Worm (Caenorhabditis elegans): ENCODE results near the gene msp-51.
"Not testable (repeated sequence)": the region's sequence is repeated elsewhere in the genome, so short reads cannot be mapped to it uniquely, and the experiment has no call there.

msp-51 gene

ce11 chrIV:5268803-5269202 is 26.3 kb downstream of the msp-51 start, which contains the start of gene F36H12.4:
Gene F36H12.4, plus strand, starts transcription at chrIV:5269103.
- no peak for TF ChIP-seq nhr-12 (tag; optimal IDR thresholded peaks at IDR 0.05)
- TF ChIP-seq elt-3 (tag; optimal IDR thresholded peaks at IDR 0.05): no peak
- TF ChIP-seq snpc-4 (tag; optimal IDR thresholded peaks at IDR 0.05): no peak
- TF ChIP-seq bed-3 (GFP tag; optimal IDR thresholded peaks at IDR 0.05): no peak
- no peak for TF ChIP-seq mls-2 (tag; optimal IDR thresholded peaks at IDR 0.05)
- no peak for TF ChIP-seq hlh-1 (tag; optimal IDR thresholded peaks at IDR 0.05)
- no peak for TF ChIP-seq elt-1 (tag; optimal IDR thresholded peaks at IDR 0.05; ENCODE audit: borderline replicate concordance, insufficient read depth)
- TF ChIP-seq sptf-1 (tag; optimal IDR thresholded peaks at IDR 0.05): no peak
- TF ChIP-seq unc-39 (tag; optimal IDR thresholded peaks at IDR 0.05): no peak
- no peak for TF ChIP-seq unc-62 (GFP tag; optimal IDR thresholded peaks at IDR 0.05)

DNA sequence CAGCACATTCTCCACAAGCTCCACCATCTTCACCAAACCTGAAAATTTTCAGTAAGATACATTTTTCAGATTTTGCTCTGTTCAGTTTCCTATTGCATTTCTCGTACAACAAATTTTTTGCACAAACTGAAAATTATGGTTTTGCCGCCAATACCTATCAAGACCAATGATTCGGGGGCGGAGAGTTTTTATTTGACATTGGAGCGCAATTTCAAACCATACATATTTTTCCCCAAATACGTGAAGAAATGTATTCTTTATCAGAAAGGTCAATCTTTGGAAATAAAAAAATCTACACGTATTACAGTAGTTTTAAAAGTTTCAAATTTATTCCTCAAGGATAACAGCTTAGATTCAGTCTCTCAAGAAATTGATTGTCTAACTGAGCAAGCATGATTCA is 28.7 kb downstream of the msp-51 start, which contains the start of gene F36H12.5:
F36H12.5 (plus strand) TSS at position 301 of the 400 bp plus-strand sequence.
- TF ChIP-seq bed-3 (GFP tag; optimal IDR thresholded peaks at IDR 0.05): no peak
- no peak for TF ChIP-seq nhr-28 (tag; optimal IDR thresholded peaks at IDR 0.05)
- TF ChIP-seq ceh-83 (GFP tag; optimal IDR thresholded peaks at IDR 0.05): no peak
- no peak for TF ChIP-seq ceh-43 (GFP tag; optimal IDR thresholded peaks at IDR 0.05)
- TF ChIP-seq snpc-4 (tag; optimal IDR thresholded peaks at IDR 0.05): no peak
- TF ChIP-seq blmp-1 (tag; optimal IDR thresholded peaks at IDR 0.05): no peak
- TF ChIP-seq nhr-2 (tag; optimal IDR thresholded peaks at IDR 0.05): no peak
- no peak for TF ChIP-seq drap-1 (GFP tag; optimal IDR thresholded peaks at IDR 0.05)
- no peak for TF ChIP-seq lsy-2 (tag; optimal IDR thresholded peaks at IDR 0.05)
- TF ChIP-seq mab-5 (tag; optimal IDR thresholded peaks at IDR 0.05): no peak
- TF ChIP-seq cnd-1 (tag; optimal IDR thresholded peaks at IDR 0.05): no peak
- no peak for TF ChIP-seq lin-32 (GFP tag; optimal IDR thresholded peaks at IDR 0.05)
- no peak for TF ChIP-seq M03D4.4 (tag; optimal IDR thresholded peaks at IDR 0.05)

- not testable (repeated sequence) for TF ChIP-seq unc-62 (GFP tag; optimal IDR thresholded peaks at IDR 0.05); cnd-1 (tag; optimal IDR thresholded peaks at IDR 0.05); snpc-4 (tag; optimal IDR thresholded peaks at IDR 0.05)
These were observed 34.9 kb downstream of the msp-51 start, which contains the start of gene msp-19 for ce11 chrIV:5260289-5260688. Gene msp-19, plus strand, starts transcription at chrIV:5260589.

DNA sequence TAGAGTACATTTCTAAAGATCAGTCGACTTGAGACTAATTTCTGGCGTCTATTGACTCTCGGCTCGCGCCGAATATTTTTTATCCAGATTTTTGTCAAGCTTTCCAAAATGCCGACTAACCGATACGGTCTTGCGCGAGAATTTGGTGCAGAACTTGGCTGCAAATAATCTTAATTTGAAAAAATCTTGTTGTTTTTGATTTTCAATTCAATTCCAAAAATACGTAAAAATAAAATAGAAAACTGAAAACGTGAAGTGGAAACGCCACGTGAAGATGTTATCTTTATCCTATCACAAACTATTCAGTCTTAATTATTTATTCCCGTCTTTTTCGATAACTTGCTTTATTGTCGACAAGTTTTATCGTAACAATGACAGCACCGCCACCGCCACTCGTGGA is 36.8 kb downstream of the msp-51 start, which contains the start of gene ttbk-2.1:
ttbk-2.1 (plus strand) TSS at position 301 of the 400 bp plus-strand sequence.
- not testable (repeated sequence) for TF ChIP-seq mab-5, M03D4.4, ztf-11 (tag; optimal IDR thresholded peaks at IDR 0.05)

ce11 chrIV:5256731-5257130 is 38.4 kb downstream of the msp-51 start, which contains the start of gene F36H12.9:
Gene F36H12.9, plus strand, starts transcription at chrIV:5257031.
- TF ChIP-seq sem-2 (GFP tag; optimal IDR thresholded peaks at IDR 0.05); hlh-1 (tag; optimal IDR thresholded peaks at IDR 0.05); ceh-43 (GFP tag; optimal IDR thresholded peaks at IDR 0.05): not testable (repeated sequence)

DNA sequence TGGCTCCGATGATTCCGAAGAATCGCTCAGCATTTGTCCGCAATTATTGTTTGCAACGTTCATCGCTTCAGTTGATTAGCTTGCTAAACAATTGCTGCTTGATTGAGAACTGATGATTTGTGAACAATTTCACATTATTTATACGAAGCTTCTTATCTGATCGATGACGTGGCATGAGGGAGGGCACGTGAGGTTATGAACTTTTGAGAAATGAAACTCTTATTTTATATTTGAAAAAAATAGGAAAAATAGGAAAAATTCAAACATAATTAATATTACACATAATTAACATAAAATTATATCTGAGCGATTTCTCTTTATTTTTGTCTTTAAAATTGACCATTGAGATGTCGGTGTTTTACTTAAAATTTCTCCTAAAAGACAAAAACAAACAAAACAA is 40.5 kb downstream of the msp-51 start, which contains the start of gene F36H12.10:
F36H12.10 (minus strand) TSS at position 101 of the 400 bp plus-strand sequence.
- not testable (repeated sequence) for TF ChIP-seq nhr-237, snpc-4, nhr-76 (tag; optimal IDR thresholded peaks at IDR 0.05)
